Fruit fly (Drosophila melanogaster) whole organism, prepupa: ENCODE results near the gene CG33647.

Experiments used
- Eip93F ChIP-seq: fragments of 200-800 bp; sonication (Bioruptor generic); optimal IDR thresholded peaks from 2 replicates; lab custom pipeline; 2016; ENCODE audit warnings: missing biosample characterization, mild to moderate bottlenecking, missing genetic modification characterization
- Lpt ChIP-seq: fragments of 200-800 bp; sonication (Bioruptor generic); optimal IDR thresholded peaks from 3 replicates; lab custom pipeline; 2016; ENCODE audit warnings: missing biosample characterization, missing genetic modification characterization
- dac ChIP-seq: fragments of 200-800 bp; sonication (Bioruptor generic); optimal IDR thresholded peaks from 2 replicates; lab custom pipeline; 2017; ENCODE audit warnings: missing biosample characterization, mild to moderate bottlenecking, missing genetic modification characterization

DNA sequence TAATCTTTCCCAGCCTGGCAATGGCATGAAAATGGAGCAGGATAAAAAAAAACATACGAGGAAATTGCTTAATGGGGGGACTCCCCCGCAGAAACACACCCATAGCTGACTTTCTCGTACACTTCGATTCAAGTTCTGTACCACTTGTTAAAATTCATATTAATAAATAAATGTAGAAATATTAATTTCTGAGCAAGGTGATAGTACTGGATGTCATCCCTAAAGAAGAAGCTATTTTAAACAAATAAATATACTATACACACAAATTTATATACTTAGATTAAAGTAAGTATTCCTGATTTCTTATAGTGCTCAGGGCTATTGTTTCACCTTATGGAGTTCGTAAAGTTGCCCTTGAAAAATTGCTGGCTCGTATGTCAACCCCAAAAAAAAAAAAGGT, 30.4 kb upstream of the CG33647 start:
- TF ChIP-seq Lpt (GFP tag; lab: Kevin White, UChicago) = no peak
- no peak for TF ChIP-seq Eip93F
- TF ChIP-seq dac (GFP tag; lab: Kevin White, UChicago) = no peak
